Fruit fly (Drosophila melanogaster) whole organism, pupa: ENCODE data around the gene Dhdds.
A peak's percentile ranks its signal among the peaks of the same experiment; 100 is the strongest.

ENCODE experiments used
- CG10348 ChIP-seq: fragments of 200-800 bp; sonication (Bioruptor generic); IDR thresholded peaks from 2 replicates; pipeline ENCODE4 v1.3.6; 2022; ENCODE audit warnings: missing biosample characterization, missing genetic modification characterization
- CG12605 ChIP-seq: fragments of 200-800 bp; sonication (Bioruptor generic); IDR thresholded peaks from 2 replicates; pipeline ENCODE4 v1.3.6; 2022; ENCODE audit warnings: missing biosample characterization, missing genetic modification characterization
- CG13204 ChIP-seq: fragments of 200-800 bp; sonication (Bioruptor generic); optimal IDR thresholded peaks from 2 replicates; lab custom pipeline; 2018; ENCODE audit warnings: missing biosample characterization, mild to moderate bottlenecking, missing genetic modification characterization, moderate library complexity
- CG14655 ChIP-seq: fragments of 200-800 bp; sonication (Bioruptor generic); optimal IDR thresholded peaks from 3 replicates; lab custom pipeline; 2017; ENCODE audit warnings: mild to moderate bottlenecking, missing biosample characterization, missing genetic modification reagents, missing genetic modification characterization
- CG15710 ChIP-seq: fragments of 200-800 bp; sonication (Bioruptor generic); optimal IDR thresholded peaks from 2 replicates; lab custom pipeline; 2018; ENCODE audit warnings: missing biosample characterization, mild to moderate bottlenecking, missing genetic modification characterization, moderate library complexity
- CG17806 ChIP-seq: fragments of 200-800 bp; sonication (Bioruptor generic); optimal IDR thresholded peaks from 2 replicates; lab custom pipeline; 2018; ENCODE audit warnings: missing biosample characterization, mild to moderate bottlenecking, missing genetic modification characterization, moderate library complexity
- CG32121 ChIP-seq: fragments of 200-800 bp; sonication (Bioruptor generic); IDR thresholded peaks from 2 replicates; pipeline ENCODE4 v1.3.6; 2022; ENCODE audit warnings: missing biosample characterization, missing genetic modification characterization
- CG34367 ChIP-seq: fragments of 200-800 bp; sonication (Bioruptor generic); optimal IDR thresholded peaks from 2 replicates; lab custom pipeline; 2018; ENCODE audit warnings: missing biosample characterization, mild to moderate bottlenecking, missing genetic modification characterization
- CG4496 ChIP-seq: fragments of 200-800 bp; sonication (Bioruptor generic); IDR thresholded peaks from 3 replicates; pipeline ENCODE4 v1.3.6; 2022; ENCODE audit warnings: missing biosample characterization, missing genetic modification characterization
- CG8159 ChIP-seq: fragments of 200-800 bp; sonication (Bioruptor generic); optimal IDR thresholded peaks from 3 replicates; lab custom pipeline; 2018; ENCODE audit warnings: missing biosample characterization, mild to moderate bottlenecking, missing genetic modification characterization, moderate library complexity
- CG8301 ChIP-seq: fragments of 200-800 bp; sonication (Bioruptor generic); optimal IDR thresholded peaks from 2 replicates; lab custom pipeline; 2018; ENCODE audit warnings: missing biosample characterization, mild to moderate bottlenecking, missing genetic modification characterization
- CG9948 ChIP-seq: fragments of 200-800 bp; sonication (Bioruptor generic); optimal IDR thresholded peaks from 2 replicates; lab custom pipeline; 2018; ENCODE audit warnings: missing biosample characterization, mild to moderate bottlenecking, missing genetic modification characterization, moderate library complexity
- D1 ChIP-seq: fragments of 200-800 bp; sonication (Bioruptor generic); optimal IDR thresholded peaks from 2 replicates; lab custom pipeline; 2018; ENCODE audit warnings: missing biosample characterization, mild to moderate bottlenecking, missing genetic modification characterization, moderate library complexity
- EcR ChIP-seq: fragments of 200-800 bp; sonication (Bioruptor generic); optimal IDR thresholded peaks from 3 replicates; lab custom pipeline; 2019; ENCODE audit warnings: missing biosample characterization, missing genetic modification characterization, mild to moderate bottlenecking, moderate library complexity, missing genetic modification reagents
- Ets98B ChIP-seq: fragments of 200-800 bp; sonication (Bioruptor generic); IDR thresholded peaks from 2 replicates; pipeline ENCODE4 v1.3.6; 2022; ENCODE audit warnings: missing biosample characterization, missing genetic modification characterization
- Pif1A ChIP-seq: fragments of 200-800 bp; sonication (Bioruptor generic); optimal IDR thresholded peaks from 3 replicates; lab custom pipeline; 2016; ENCODE audit warnings: missing biosample characterization, missing genetic modification characterization
- Pif1B ChIP-seq: fragments of 200-800 bp; sonication (Bioruptor generic); optimal IDR thresholded peaks from 3 replicates; lab custom pipeline; 2016; ENCODE audit warnings: missing biosample characterization, missing genetic modification characterization
- Snoo ChIP-seq: fragments of 200-800 bp; sonication (Bioruptor generic); optimal IDR thresholded peaks from 3 replicates; lab custom pipeline; 2017; ENCODE audit warnings: missing biosample characterization, mild to moderate bottlenecking, missing genetic modification characterization, inconsistent platforms
- fd96Ca ChIP-seq: fragments of 200-800 bp; sonication (Bioruptor generic); IDR thresholded peaks from 3 replicates; pipeline ENCODE4 v1.3.6; 2022; ENCODE audit warnings: missing biosample characterization, missing genetic modification characterization
- gl ChIP-seq: fragments of 200-800 bp; sonication (Bioruptor generic); optimal IDR thresholded peaks from 2 replicates; lab custom pipeline; 2018; ENCODE audit warnings: missing biosample characterization, mild to moderate bottlenecking, missing genetic modification characterization
- rn ChIP-seq: fragments of 200-800 bp; sonication (Bioruptor generic); IDR thresholded peaks from 2 replicates; pipeline ENCODE4 v1.3.6; 2022; ENCODE audit warnings: missing biosample characterization, missing genetic modification characterization

Gene Dhdds

dm6 chrX:7924913-7925312 is 8.2 kb downstream of the Dhdds start:
- TF ChIP-seq CG34367 (no peak), CG32121 (GFP tag; lab: Robert Waterston, UW) (no peak), CG13204 (no peak), CG17806 (tag; lab: Kevin White, UChicago) (no peak), fd96Ca (GFP tag; lab: Robert Waterston, UW) (no peak), CG10348 (GFP tag; lab: Robert Waterston, UW) (no peak), gl (tag; lab: Kevin White, UChicago) (no peak), CG15710 (tag; lab: Kevin White, UChicago) (no peak), CG12605 (no peak), CG4496 (GFP tag; lab: Robert Waterston, UW) (no peak), rn (GFP tag; lab: Robert Waterston, UW) (no peak)
- TF ChIP-seq, all 21 proteins: peak for 0

dm6 chrX:7923063-7923462 is 10.1 kb downstream of the Dhdds start:
- TF ChIP-seq CG32121 (GFP tag; lab: Robert Waterston, UW): peak; percentile 35; the same call in 1 of the 2 replicates
- no peak for TF ChIP-seq CG34367

DNA sequence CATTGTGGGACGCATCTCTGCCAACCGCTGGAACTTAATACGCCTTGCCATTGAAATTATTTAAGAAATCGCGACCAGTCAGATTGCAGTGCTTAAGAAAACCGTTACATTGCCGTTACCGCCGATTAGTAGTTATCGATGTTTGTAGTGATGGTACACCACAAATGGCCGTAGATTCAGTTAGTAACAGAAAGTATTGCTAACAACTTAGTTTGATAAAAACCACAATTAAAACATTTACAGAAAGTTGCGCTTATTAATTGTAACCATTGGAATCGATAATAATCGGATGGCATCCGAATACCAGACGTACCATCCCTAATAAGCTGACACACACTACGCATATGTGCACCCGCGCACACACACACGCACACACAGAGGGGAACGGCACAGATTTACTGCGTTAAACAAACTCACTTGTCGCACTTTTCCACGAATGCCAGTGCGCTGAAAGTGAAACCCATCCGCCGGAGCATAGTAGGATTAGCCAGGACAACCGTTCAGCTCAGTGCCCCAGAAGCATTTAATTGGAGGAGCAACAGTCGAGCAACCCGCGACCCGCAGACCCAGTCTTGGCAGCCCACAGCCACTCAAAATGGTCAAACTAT is 13.0 kb downstream of the Dhdds start, which contains the start of the genes hdm and Ykt6:
hdm (minus strand) TSS at position 51 of the 608 bp plus-strand sequence.
Ykt6 (plus strand) TSS at position 329 of the 608 bp plus-strand sequence.
- peak; percentile 31 for TF ChIP-seq CG9948
- no peak for TF ChIP-seq CG8159
- peak; percentile 43 for TF ChIP-seq CG17806 (tag; lab: Kevin White, UChicago)
- peak; percentile 64; the same call in 1 of the 2 replicates for TF ChIP-seq Ets98B (GFP tag; lab: Robert Waterston, UW)
- TF ChIP-seq CG4496 (GFP tag; lab: Robert Waterston, UW): peak; percentile 81; the same call in 2 of the 3 replicates
- TF ChIP-seq EcR: peak; percentile 12
- no peak for TF ChIP-seq CG13204
- TF ChIP-seq Pif1A: no peak
- TF ChIP-seq CG32121 (GFP tag; lab: Robert Waterston, UW): peak; percentile 59
- no peak for TF ChIP-seq Pif1B
- TF ChIP-seq rn (GFP tag; lab: Robert Waterston, UW): no peak
- no peak for TF ChIP-seq CG10348 (GFP tag; lab: Robert Waterston, UW)
- TF ChIP-seq CG14655 (GFP tag; lab: Kevin White, UChicago): no peak
- TF ChIP-seq D1 (tag; lab: Kevin White, UChicago): no peak
- TF ChIP-seq CG12605: no peak
- peak; percentile 42 for TF ChIP-seq gl (tag; lab: Kevin White, UChicago)
- peak; percentile 50 for TF ChIP-seq CG8301 (tag; lab: Kevin White, UChicago)
- TF ChIP-seq CG15710 (tag; lab: Kevin White, UChicago): peak; percentile 62
- TF ChIP-seq CG34367: peak; percentile 45
- no peak for TF ChIP-seq fd96Ca (GFP tag; lab: Robert Waterston, UW)
- TF ChIP-seq Snoo (tag; lab: Kevin White, UChicago): peak; percentile 61

DNA sequence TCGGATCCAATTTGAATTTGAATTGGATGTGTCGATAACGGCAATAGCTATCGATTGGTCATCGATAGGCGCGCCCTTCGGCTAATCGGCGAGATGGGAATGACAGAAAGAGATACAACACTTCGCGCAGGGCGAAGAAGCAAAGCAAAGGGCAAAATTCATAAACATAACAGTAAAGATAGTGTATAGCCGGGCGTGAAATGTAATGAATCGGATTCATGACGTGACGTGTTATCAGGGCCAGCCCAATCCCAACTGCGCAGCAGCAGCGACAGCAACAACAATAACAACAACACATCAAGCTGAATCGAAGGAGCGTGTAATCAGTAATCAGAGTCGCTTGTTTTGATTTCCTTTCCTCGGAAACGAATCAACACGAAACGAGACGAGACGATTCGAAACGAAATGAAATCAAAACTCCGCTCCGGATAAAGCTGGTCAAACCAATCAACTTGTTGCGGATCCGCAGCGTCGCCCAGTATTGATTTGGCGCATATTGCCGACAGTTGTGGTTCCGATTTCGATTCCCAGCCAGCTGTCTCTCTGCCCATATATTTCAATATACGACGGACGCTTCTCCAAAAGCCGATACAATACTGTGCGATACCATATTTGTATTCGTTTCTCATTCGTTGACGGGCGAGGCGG is 21.0 kb downstream of the Dhdds start, which contains the start of gene snz:
snz (plus strand) TSS at position 107 of the 648 bp plus-strand sequence.
- no peak; the same call in 1 of the 2 replicates for TF ChIP-seq Ets98B (GFP tag; lab: Robert Waterston, UW)
- no peak for TF ChIP-seq CG10348 (GFP tag; lab: Robert Waterston, UW)
- no peak for TF ChIP-seq CG32121 (GFP tag; lab: Robert Waterston, UW)
- TF ChIP-seq CG9948: no peak
- TF ChIP-seq EcR: peak; percentile 4
- TF ChIP-seq, all 21 proteins: peak for 1

- TF ChIP-seq CG4496 (GFP tag; lab: Robert Waterston, UW): 0 out of 3 replicates have a peak, but pooled peaks have one; percentile 23
- no peak for TF ChIP-seq Snoo (tag; lab: Kevin White, UChicago)
- TF ChIP-seq, all 21 proteins: peak for 1
These were observed 23.7 kb downstream of the Dhdds start for dm6 chrX:7909482-7909881.

dm6 chrX:7909069-7909389 is 24.1 kb downstream of the Dhdds start:
- TF ChIP-seq CG8159 (no peak), EcR (no peak), CG15710 (tag; lab: Kevin White, UChicago) (no peak), D1 (tag; lab: Kevin White, UChicago) (no peak), CG13204 (no peak), CG17806 (tag; lab: Kevin White, UChicago) (no peak), rn (GFP tag; lab: Robert Waterston, UW) (no peak), Pif1A (no peak), CG34367 (no peak), CG4496 (GFP tag; lab: Robert Waterston, UW) (no peak), fd96Ca (GFP tag; lab: Robert Waterston, UW) (no peak), CG32121 (GFP tag; lab: Robert Waterston, UW) (no peak), Snoo (tag; lab: Kevin White, UChicago) (no peak)
- TF ChIP-seq, all 21 proteins: peak for 0
